Worm (Caenorhabditis elegans) whole organism, L4 larva: Measurements from ENCODE around the gene dmd-9.

Experiments used
- F10B5.3 ChIP-seq: sonication (generic microtip); optimal IDR thresholded peaks from 2 replicates; lab custom pipeline; 2016; ENCODE audit warnings: mild to moderate bottlenecking, missing genetic modification characterization, missing compliant biosample characterization
- F37D6.2 ChIP-seq: sonication (generic microtip); optimal IDR thresholded peaks from 2 replicates; lab custom pipeline; 2016; ENCODE audit warnings: mild to moderate bottlenecking, missing genetic modification characterization, missing compliant biosample characterization
- R02D3.7 ChIP-seq: fragments of 150-350 bp; sonication (generic microtip); optimal IDR thresholded peaks from 3 replicates; lab custom pipeline; 2014; ENCODE audit warnings: missing biosample characterization, missing genetic modification characterization
- T20F7.1 ChIP-seq: fragments of 200-800 bp; sonication (Bioruptor generic); optimal IDR thresholded peaks from 2 replicates; lab custom pipeline; 2018; ENCODE audit warnings: mild to moderate bottlenecking, missing genetic modification characterization, missing compliant biosample characterization
- T26A8.4 ChIP-seq: fragments of 200-800 bp; sonication (Bioruptor generic); IDR thresholded peaks from 2 replicates; pipeline ENCODE4 v1.3.6; 2022; ENCODE audit warnings: missing genetic modification characterization, missing compliant biosample characterization
- Y75B8A.6 ChIP-seq: fragments of 200-800 bp; sonication (Bioruptor generic); IDR thresholded peaks from 2 replicates; pipeline ENCODE4 v1.3.6; 2022; ENCODE audit warnings: missing genetic modification reagents, missing genetic modification characterization, missing compliant biosample characterization
- ZK546.5 ChIP-seq, 2 experiments: sonication (generic microtip); optimal IDR thresholded peaks; 2 replicates each; lab custom pipeline; 2017; ENCODE audit warnings: missing biosample characterization in 2 of 2, missing genetic modification characterization in 2 of 2
- aha-1 ChIP-seq: fragments of 150-350 bp; peaks from one replicate; lab custom pipeline; 2014; ENCODE audit warnings: missing biosample characterization, missing genetic modification characterization
- attf-4 ChIP-seq: sonication (generic microtip); optimal IDR thresholded peaks from 3 replicates; lab custom pipeline; 2017; ENCODE audit warnings: missing biosample characterization, missing genetic modification characterization
- ceh-20 ChIP-seq: fragments of 200-800 bp; sonication (Bioruptor generic); IDR thresholded peaks from 2 replicates; pipeline ENCODE4 v1.3.6; 2022; ENCODE audit warnings: missing genetic modification reagents, missing genetic modification characterization, missing compliant biosample characterization
- ceh-32 ChIP-seq: sonication (generic microtip); optimal IDR thresholded peaks from 2 replicates; lab custom pipeline; 2016; ENCODE audit warnings: mild to moderate bottlenecking, missing genetic modification characterization, missing compliant biosample characterization; ENCODE audit not compliant: poor library complexity
- daf-12 ChIP-seq: fragments of 150-350 bp; optimal IDR thresholded peaks from 2 replicates; lab custom pipeline; 2014; ENCODE audit warnings: missing biosample characterization, missing genetic modification reagents, missing genetic modification characterization
- dmd-6 ChIP-seq: fragments of 200-800 bp; sonication (Bioruptor generic); IDR thresholded peaks from 2 replicates; pipeline ENCODE4 v1.3.6; 2022; ENCODE audit warnings: missing genetic modification reagents, missing genetic modification characterization, missing compliant biosample characterization
- duxl-1 ChIP-seq: sonication (generic microtip); optimal IDR thresholded peaks from 2 replicates; lab custom pipeline; 2016; ENCODE audit warnings: mild to moderate bottlenecking, missing genetic modification characterization, moderate library complexity, missing compliant biosample characterization; ENCODE audit not compliant: poor library complexity
- dve-1 ChIP-seq: sonication (generic microtip); optimal IDR thresholded peaks from 2 replicates; lab custom pipeline; 2017; ENCODE audit warnings: antibody characterized with exemption, mild to moderate bottlenecking, missing genetic modification characterization, missing compliant biosample characterization; ENCODE audit not compliant: insufficient read depth
- fkh-10 ChIP-seq: fragments of 150-350 bp; optimal IDR thresholded peaks from 2 replicates; lab custom pipeline; 2014; ENCODE audit warnings: missing biosample characterization, missing genetic modification reagents, missing genetic modification characterization
- gei-8 ChIP-seq: fragments of 200-800 bp; sonication (Bioruptor generic); optimal IDR thresholded peaks from 2 replicates; lab custom pipeline; 2018; ENCODE audit warnings: mild to moderate bottlenecking, missing genetic modification characterization, missing compliant biosample characterization
- hlh-11 ChIP-seq: fragments of 200-800 bp; sonication (Bioruptor generic); optimal IDR thresholded peaks from 2 replicates; lab custom pipeline; 2018; ENCODE audit warnings: mild to moderate bottlenecking, missing genetic modification characterization, missing compliant biosample characterization
- hlh-30 ChIP-seq: sonication (generic microtip); optimal IDR thresholded peaks from 2 replicates; lab custom pipeline; 2017; ENCODE audit warnings: antibody characterized with exemption, mild to moderate bottlenecking, missing genetic modification characterization, missing compliant biosample characterization; ENCODE audit not compliant: insufficient read depth
- hmg-1.1 ChIP-seq: fragments of 200-800 bp; sonication (Bioruptor generic); IDR thresholded peaks from 2 replicates; pipeline ENCODE4 v1.3.6; 2022; ENCODE audit warnings: missing genetic modification reagents, missing genetic modification characterization, missing compliant biosample characterization
- lin-15B ChIP-seq: fragments of 150-350 bp; sonication (generic microtip); optimal IDR thresholded peaks from 3 replicates; lab custom pipeline; 2014; ENCODE audit warnings: missing biosample characterization, missing genetic modification characterization
- lin-29 ChIP-seq: fragments of 200-800 bp; sonication (Bioruptor generic); IDR thresholded peaks from 2 replicates; pipeline ENCODE4 v1.3.6; 2022; ENCODE audit warnings: missing genetic modification reagents, missing genetic modification characterization, missing compliant biosample characterization
- lsy-2 ChIP-seq, 2 experiments: fragments of 150-350 bp in 1 of 2; sonication (generic microtip) in 1 of 2; optimal IDR thresholded peaks; 2 replicates each; lab custom pipeline; 2014 to 2017; ENCODE audit warnings: missing biosample characterization in 2 of 2, missing genetic modification characterization in 2 of 2
- madf-9 ChIP-seq: fragments of 200-800 bp; sonication (Bioruptor generic); conservative IDR thresholded peaks from 2 replicates; pipeline ENCODE4 v1.3.6; 2022; ENCODE audit warnings: missing genetic modification reagents, missing genetic modification characterization, missing compliant biosample characterization
- mdl-1 ChIP-seq, 2 experiments: fragments of 150-350 bp in 1 of 2; sonication (generic microtip) in 1 of 2; optimal IDR thresholded peaks; 2 replicates each; lab custom pipeline; 2014 to 2017; ENCODE audit warnings: missing biosample characterization in 2 of 2, missing genetic modification characterization in 2 of 2
- mxl-2 ChIP-seq: fragments of 200-800 bp; sonication (Bioruptor generic); conservative IDR thresholded peaks from 2 replicates; pipeline ENCODE4 v1.3.6; 2022; ENCODE audit warnings: missing genetic modification reagents, missing genetic modification characterization, missing compliant biosample characterization
- mxl-3 ChIP-seq: fragments of 200-800 bp; sonication (Bioruptor generic); optimal IDR thresholded peaks from 2 replicates; lab custom pipeline; 2018; ENCODE audit warnings: mild to moderate bottlenecking, missing genetic modification characterization, missing compliant biosample characterization
- nhr-10 ChIP-seq: fragments of 150-350 bp; optimal IDR thresholded peaks from 2 replicates; lab custom pipeline; 2014; ENCODE audit warnings: missing biosample characterization, missing genetic modification characterization
- nhr-102 ChIP-seq: sonication (generic microtip); optimal IDR thresholded peaks from 2 replicates; lab custom pipeline; 2016; ENCODE audit warnings: mild to moderate bottlenecking, missing genetic modification characterization, moderate library complexity, missing compliant biosample characterization
- nhr-25 ChIP-seq: sonication (generic microtip); optimal IDR thresholded peaks from 2 replicates; lab custom pipeline; 2017; ENCODE audit warnings: missing genetic modification characterization, mild to moderate bottlenecking, missing compliant biosample characterization, antibody characterized with exemption, moderate library complexity, borderline replicate concordance; ENCODE audit not compliant: insufficient read depth
- nhr-28 ChIP-seq: fragments of 150-350 bp; optimal IDR thresholded peaks from 2 replicates; lab custom pipeline; 2014; ENCODE audit warnings: missing biosample characterization, missing genetic modification characterization
- nhr-48 ChIP-seq: sonication (generic microtip); optimal IDR thresholded peaks from 2 replicates; lab custom pipeline; 2016; ENCODE audit warnings: mild to moderate bottlenecking, missing genetic modification characterization, missing compliant biosample characterization
- nhr-76 ChIP-seq: fragments of 150-350 bp; optimal IDR thresholded peaks from 2 replicates; lab custom pipeline; 2014; ENCODE audit warnings: missing biosample characterization, missing genetic modification characterization
- nhr-77 ChIP-seq: fragments of 150-350 bp; optimal IDR thresholded peaks from 2 replicates; lab custom pipeline; 2014; ENCODE audit warnings: missing biosample characterization, missing genetic modification characterization
- pha-4 ChIP-seq, 2 experiments: fragments of 150-350 bp in 1 of 2; fragments of 200-800 bp in 1 of 2; sonication (Bioruptor generic) in 1 of 2; IDR thresholded peaks in 1 of 2; optimal IDR thresholded peaks in 1 of 2; 2 replicates each; pipeline versions ENCODE4 v1.3.6 to Lab custom; 2014 to 2022; ENCODE audit warnings: missing genetic modification characterization in 2 of 2, missing genetic modification reagents in 2 of 2, missing biosample characterization in 1 of 2, missing compliant biosample characterization in 1 of 2
- skn-1 ChIP-seq: fragments of 150-350 bp; optimal IDR thresholded peaks from 2 replicates; lab custom pipeline; 2014; ENCODE audit warnings: missing biosample characterization, missing genetic modification characterization
- spr-1 ChIP-seq: sonication (generic microtip); optimal IDR thresholded peaks from 2 replicates; lab custom pipeline; 2016; ENCODE audit warnings: mild to moderate bottlenecking, missing genetic modification characterization, missing compliant biosample characterization
- tag-97 ChIP-seq: fragments of 200-800 bp; sonication (Bioruptor generic); IDR thresholded peaks from 2 replicates; pipeline ENCODE4 v1.3.6; 2022; ENCODE audit warnings: missing genetic modification characterization, missing compliant biosample characterization
- tra-1 ChIP-seq: fragments of 200-800 bp; sonication (Bioruptor generic); IDR thresholded peaks from 2 replicates; pipeline ENCODE4 v1.3.6; 2022; ENCODE audit warnings: missing genetic modification reagents, missing genetic modification characterization, missing compliant biosample characterization
- unc-39 ChIP-seq: sonication (generic microtip); optimal IDR thresholded peaks from 2 replicates; lab custom pipeline; 2017; ENCODE audit warnings: missing biosample characterization, missing genetic modification characterization
- unc-62 ChIP-seq, 3 experiments: fragments of 150-350 bp in 1 of 3; sonication (generic microtip); optimal IDR thresholded peaks in 2 of 3; peaks in 1 of 3; 1 replicate in 1 of 3; 2 replicates in 2 of 3; lab custom pipeline; 2014 to 2017; ENCODE audit warnings: missing biosample characterization in 3 of 3, missing genetic modification characterization in 3 of 3, missing genetic modification reagents in 3 of 3, missing genotype in 1 of 3

dmd-9 gene

DNA sequence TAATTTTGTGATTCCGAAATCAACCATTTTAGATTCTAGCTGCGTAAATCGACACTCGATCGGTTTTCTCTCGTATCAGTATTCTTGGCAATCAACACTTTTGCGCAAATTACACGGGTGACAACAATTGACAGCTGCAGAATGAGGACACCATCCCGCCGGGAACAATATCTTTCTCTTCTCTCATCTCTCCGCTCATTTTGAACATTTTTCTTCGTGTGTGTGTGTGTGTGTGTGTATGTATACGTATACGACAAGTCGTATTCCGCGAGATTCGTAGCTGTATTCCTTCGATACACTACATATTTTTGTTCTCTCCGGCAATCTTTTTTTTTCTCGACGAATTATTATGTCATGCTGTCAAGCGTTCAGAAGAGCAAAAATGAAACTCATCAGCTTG lies 2.5 kb upstream of the dmd-9 start:
- no peak for TF ChIP-seq hmg-1.1
- TF ChIP-seq nhr-28 (tag; lab: Kevin White, UChicago) = peak; percentile 93
- peak; percentile 37 for TF ChIP-seq mxl-3
- TF ChIP-seq aha-1 (tag; lab: Kevin White, UChicago) = peak; percentile 98
- TF ChIP-seq lin-29 = no peak

DNA sequence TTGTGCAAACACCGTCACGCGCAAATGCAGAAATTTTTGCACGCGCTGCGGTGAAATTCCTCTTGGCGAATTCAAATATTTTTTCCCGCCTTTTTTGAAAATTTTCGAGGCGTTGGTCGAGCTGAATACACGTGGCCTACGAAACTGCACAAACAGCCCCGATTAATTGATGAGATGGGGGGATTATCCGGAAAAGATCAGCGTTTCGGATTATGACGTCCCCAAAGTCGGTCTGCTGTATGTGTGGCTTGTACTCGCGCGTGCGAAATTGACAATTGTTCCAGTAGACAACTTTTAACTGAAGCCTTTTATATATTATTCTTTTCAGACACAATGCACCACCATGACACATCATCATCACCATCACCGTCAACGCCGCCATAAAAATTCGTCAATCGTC lies 2.3 kb downstream of the dmd-9 start:
- TF ChIP-seq T26A8.4 (GFP tag; lab: Robert Waterston, UW) (no peak), ceh-20 (GFP tag; lab: Robert Waterston, UW) (no peak)

DNA sequence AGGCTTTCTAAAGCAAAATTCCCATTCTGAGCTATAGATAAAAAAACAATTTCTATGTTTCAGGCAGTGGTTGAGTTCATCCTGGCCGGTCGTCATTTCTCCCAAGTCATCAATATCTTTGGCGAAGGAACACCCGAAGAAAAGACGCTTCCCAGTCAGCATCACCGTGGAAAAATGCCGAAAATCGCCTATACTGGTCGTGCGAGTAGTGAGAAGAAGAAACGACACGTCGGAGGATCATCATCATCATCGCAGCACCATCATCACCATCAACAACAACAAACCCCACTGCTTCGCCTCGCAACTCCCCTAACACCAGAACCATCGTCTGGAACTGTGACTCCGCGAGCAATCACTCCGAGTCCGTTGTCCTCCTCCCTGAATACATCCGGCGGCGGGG lies 2.8 kb downstream of the dmd-9 start:
- TF ChIP-seq unc-62 (GFP tag; optimal IDR thresholded peaks at IDR 0.05 in 1 of 2; lab: Kevin White, UChicago) (peak in 1 of 2 experiments; percentile 90), unc-62 (tag; optimal IDR thresholded peaks at IDR 0.05; lab: Kevin White, UChicago) (no peak), daf-12 (tag; lab: Kevin White, UChicago) (no peak)

DNA sequence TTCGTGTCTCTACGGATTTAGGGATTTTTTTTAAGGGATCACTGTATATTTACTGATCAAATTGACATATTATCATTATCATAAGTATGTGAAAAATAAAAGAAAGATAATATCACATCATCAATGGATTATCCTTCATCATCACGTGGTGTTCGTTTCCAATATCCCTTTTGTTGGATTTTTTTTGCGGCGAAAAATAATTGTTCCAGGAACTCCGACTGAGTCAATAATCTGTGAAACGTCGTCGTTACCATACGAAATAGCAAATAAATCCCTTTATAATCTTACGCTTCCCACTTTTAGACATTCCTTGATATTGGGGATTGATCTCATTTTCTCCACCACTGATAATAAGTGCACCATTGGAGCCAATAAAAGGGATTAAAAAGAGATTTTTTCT lies 4.3 kb downstream of the dmd-9 start:
- TF ChIP-seq madf-9 (GFP tag; lab: Robert Waterston, UW) = no peak
- TF ChIP-seq nhr-10 (tag; lab: Kevin White, UChicago) = no peak
- no peak for TF ChIP-seq dmd-6 (GFP tag; lab: Robert Waterston, UW)
- TF ChIP-seq ZK546.5 (tag; optimal IDR thresholded peaks at IDR 0.05; lab: Kevin White, UChicago) = no peak
- no peak for TF ChIP-seq attf-4 (tag; lab: Kevin White, UChicago)
- TF ChIP-seq hlh-11 (tag; lab: Kevin White, UChicago) = no peak
- no peak for TF ChIP-seq Y75B8A.6 (GFP tag; lab: Robert Waterston, UW)
- TF ChIP-seq T20F7.1 (GFP tag; lab: Kevin White, UChicago) = no peak
- no peak for TF ChIP-seq duxl-1 (tag; lab: Kevin White, UChicago)
- TF ChIP-seq unc-39 = no peak
- TF ChIP-seq skn-1 = no peak
- no peak for TF ChIP-seq mxl-2 (GFP tag; lab: Robert Waterston, UW)
- no peak for TF ChIP-seq ceh-32
- no peak for TF ChIP-seq nhr-102
- no peak for TF ChIP-seq lsy-2 (tag; optimal IDR thresholded peaks at IDR 0.05; lab: Kevin White, UChicago)

DNA sequence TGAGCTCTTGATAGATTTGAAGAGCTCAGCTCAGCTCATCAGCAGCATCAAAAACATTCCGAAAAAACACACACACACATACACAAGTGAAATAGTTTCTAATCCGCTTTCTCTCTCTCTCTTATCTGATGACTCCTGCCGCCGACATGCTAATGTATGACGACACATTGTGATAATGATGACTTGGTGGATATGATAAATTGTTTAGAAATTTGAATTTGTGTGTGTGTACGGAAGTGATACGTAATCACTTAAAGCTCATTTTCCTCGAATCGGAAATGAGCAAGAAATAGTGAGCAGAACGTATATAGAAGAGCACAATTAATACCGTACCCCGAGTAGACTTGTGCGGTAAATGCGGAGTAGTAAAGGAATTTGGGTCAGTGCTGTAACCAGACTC lies 7.5 kb downstream of the dmd-9 start:
- no peak for TF ChIP-seq pha-4 (GFP tag; IDR thresholded peaks at IDR 0.05; lab: Robert Waterston, UW)
- no peak for TF ChIP-seq pha-4 (tag; optimal IDR thresholded peaks at IDR 0.05; lab: Kevin White, UChicago)
- no peak for TF ChIP-seq tra-1 (GFP tag; lab: Robert Waterston, UW)
- no peak for TF ChIP-seq nhr-48 (tag; lab: Kevin White, UChicago)
- peak; percentile 57 for TF ChIP-seq aha-1 (tag; lab: Kevin White, UChicago)
- TF ChIP-seq R02D3.7 (tag; lab: Kevin White, UChicago) = no peak

DNA sequence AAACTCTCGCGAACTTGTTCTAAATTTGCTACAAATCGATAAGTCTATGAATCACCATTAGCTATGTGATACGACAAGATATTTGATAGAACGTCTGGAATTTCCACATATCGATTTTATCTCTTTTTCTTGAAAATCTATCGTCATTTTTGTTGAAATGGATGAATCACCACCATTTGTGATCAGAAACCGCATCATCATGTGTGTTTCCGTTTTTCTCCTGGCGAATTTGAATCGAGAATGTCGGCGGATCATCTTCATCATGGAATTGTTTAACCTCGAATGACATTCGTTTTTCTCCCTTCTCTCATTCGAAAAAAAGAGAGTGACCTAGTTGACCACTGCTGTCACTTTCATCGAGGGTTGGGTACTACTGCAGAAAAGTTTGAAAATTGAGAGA lies 20.1 kb downstream of the dmd-9 start:
- no peak for TF ChIP-seq tag-97 (GFP tag; lab: Robert Waterston, UW)
- TF ChIP-seq T26A8.4 (GFP tag; lab: Robert Waterston, UW) = peak; percentile 51
- no peak for TF ChIP-seq fkh-10
- TF ChIP-seq F10B5.3 (tag; lab: Kevin White, UChicago) = peak; percentile 34
- TF ChIP-seq nhr-28 (tag; lab: Kevin White, UChicago) = peak; percentile 49
- no peak for TF ChIP-seq gei-8 (GFP tag; lab: Kevin White, UChicago)
- TF ChIP-seq F37D6.2 (tag; lab: Kevin White, UChicago) = no peak
- TF ChIP-seq R02D3.7 (tag; lab: Kevin White, UChicago) = no peak
- TF ChIP-seq nhr-76 (tag; lab: Kevin White, UChicago) = no peak
- TF ChIP-seq hlh-11 (tag; lab: Kevin White, UChicago) = peak; percentile 47
- TF ChIP-seq hlh-30 = peak; percentile 49
- no peak for TF ChIP-seq lin-15B (tag; lab: Kevin White, UChicago)
- peak; percentile 32 for TF ChIP-seq nhr-25 (tag; lab: Kevin White, UChicago)
- TF ChIP-seq nhr-102 = peak; percentile 37
- TF ChIP-seq mdl-1 (tag; optimal IDR thresholded peaks at IDR 0.05; lab: Kevin White, UChicago) = peak in 1 of 2 experiments; percentile 47
- peak; percentile 26 for TF ChIP-seq mxl-3
- TF ChIP-seq dve-1 = peak; percentile 11
- TF ChIP-seq duxl-1 (tag; lab: Kevin White, UChicago) = peak; percentile 49
- no peak for TF ChIP-seq nhr-77 (tag; lab: Kevin White, UChicago)
- no peak for TF ChIP-seq spr-1 (tag; lab: Kevin White, UChicago)
